Worm (Caenorhabditis elegans): ENCODE results near the gene ify-1.

Gene ify-1

ce11 chrII:5061794-5062368 is 6.9 kb upstream of the ify-1 start, which contains the start of gene smc-5 (continued):
- TF ChIP-seq sup-37 (GFP tag; optimal IDR thresholded peaks at IDR 0.05) (no peak), hlh-17 (GFP tag; optimal IDR thresholded peaks at IDR 0.05; ENCODE audit: borderline replicate concordance) (no peak), efl-1 (optimal IDR thresholded peaks at IDR 0.05) (peak; percentile 84 to 88), efl-1 (GFP tag; optimal IDR thresholded peaks at IDR 0.05 in 1 of 2) (peak; percentile 86 to 98), unc-130 (tag; optimal IDR thresholded peaks at IDR 0.05) (peak; percentile 45), grh-1 (GFP tag; IDR thresholded peaks at IDR 0.05) (no peak), ceh-8 (GFP tag; optimal IDR thresholded peaks at IDR 0.05) (no peak), ceh-90 (tag; optimal IDR thresholded peaks at IDR 0.05) (no peak), fkh-4 (tag; optimal IDR thresholded peaks at IDR 0.05; ENCODE audit: borderline replicate concordance) (no peak), rnt-1 (tag; optimal IDR thresholded peaks at IDR 0.05) (peak; percentile 82), swsn-7 (tag; optimal IDR thresholded peaks at IDR 0.05) (peak; percentile 59), tbx-2 (tag; optimal IDR thresholded peaks at IDR 0.05) (peak; percentile 57), egl-27 (tag; optimal IDR thresholded peaks at IDR 0.05) (no peak), elt-2 (tag; optimal IDR thresholded peaks at IDR 0.05) (no peak), nhr-12 (tag; optimal IDR thresholded peaks at IDR 0.05) (no peak), C16A3.4 (tag; optimal IDR thresholded peaks at IDR 0.05) (peak; percentile 92), ces-1 (GFP tag; optimal IDR thresholded peaks at IDR 0.05) (no peak), unc-98 (GFP tag; IDR thresholded peaks at IDR 0.05) (peak; percentile 25; the same call in 1 of the 2 replicates), ztf-4 (tag; optimal IDR thresholded peaks at IDR 0.05) (no peak), unc-86 (tag; optimal IDR thresholded peaks at IDR 0.05) (peak; percentile 49), nhr-77 (tag; optimal IDR thresholded peaks at IDR 0.05) (peak; percentile 62), C04F5.9 (tag; optimal IDR thresholded peaks at IDR 0.05) (no peak), blmp-1 (tag; optimal IDR thresholded peaks at IDR 0.05) (peak; percentile 71), nhr-11 (tag; optimal IDR thresholded peaks at IDR 0.05) (no peak), fkh-8 (tag; optimal IDR thresholded peaks at IDR 0.05) (peak; percentile 75), unc-62 (GFP tag; optimal IDR thresholded peaks at IDR 0.05) (no peak), sox-4 (tag; optimal IDR thresholded peaks at IDR 0.05) (peak; percentile 16), mdl-1 (tag; optimal IDR thresholded peaks at IDR 0.05) (peak in 1 of 2 experiments; percentile 42), nhr-85 (tag) (peak; percentile 69), irx-1 (tag; optimal IDR thresholded peaks at IDR 0.05) (no peak), xbp-1 (tag; optimal IDR thresholded peaks at IDR 0.05) (peak; percentile 56), snu-23 (GFP tag; optimal IDR thresholded peaks at IDR 0.05) (peak; percentile 78), isw-1 (GFP tag; IDR thresholded peaks at IDR 0.05) (peak; percentile 71), zip-4 (GFP tag; optimal IDR thresholded peaks at IDR 0.05) (no peak), pqm-1 (tag; optimal IDR thresholded peaks at IDR 0.05) (no peak), egl-13 (tag; optimal IDR thresholded peaks at IDR 0.05) (no peak), nhr-28 (tag; optimal IDR thresholded peaks at IDR 0.05) (no peak), F16B12.6 (tag; optimal IDR thresholded peaks at IDR 0.05) (peak; percentile 65), fkh-10 (GFP tag; optimal IDR thresholded peaks at IDR 0.05) (peak; percentile 24), lin-35 (GFP tag; optimal IDR thresholded peaks at IDR 0.05) (peak; percentile 84 to 94), elt-3 (tag; optimal IDR thresholded peaks at IDR 0.05) (peak in 1 of 6 experiments; percentile 80), efl-3 (GFP tag; optimal IDR thresholded peaks at IDR 0.05) (no peak), vab-15 (tag; optimal IDR thresholded peaks at IDR 0.05) (peak; percentile 60), fos-1 (tag; optimal IDR thresholded peaks at IDR 0.05) (peak; percentile 54), ets-5 (GFP tag; IDR thresholded peaks at IDR 0.05) (no peak), skn-1 (tag; optimal IDR thresholded peaks at IDR 0.05) (peak; percentile 89), pax-3 (tag; optimal IDR thresholded peaks at IDR 0.05) (peak; percentile 53)
